Worm (Caenorhabditis elegans): ENCODE data around the gene srh-109.

DNA sequence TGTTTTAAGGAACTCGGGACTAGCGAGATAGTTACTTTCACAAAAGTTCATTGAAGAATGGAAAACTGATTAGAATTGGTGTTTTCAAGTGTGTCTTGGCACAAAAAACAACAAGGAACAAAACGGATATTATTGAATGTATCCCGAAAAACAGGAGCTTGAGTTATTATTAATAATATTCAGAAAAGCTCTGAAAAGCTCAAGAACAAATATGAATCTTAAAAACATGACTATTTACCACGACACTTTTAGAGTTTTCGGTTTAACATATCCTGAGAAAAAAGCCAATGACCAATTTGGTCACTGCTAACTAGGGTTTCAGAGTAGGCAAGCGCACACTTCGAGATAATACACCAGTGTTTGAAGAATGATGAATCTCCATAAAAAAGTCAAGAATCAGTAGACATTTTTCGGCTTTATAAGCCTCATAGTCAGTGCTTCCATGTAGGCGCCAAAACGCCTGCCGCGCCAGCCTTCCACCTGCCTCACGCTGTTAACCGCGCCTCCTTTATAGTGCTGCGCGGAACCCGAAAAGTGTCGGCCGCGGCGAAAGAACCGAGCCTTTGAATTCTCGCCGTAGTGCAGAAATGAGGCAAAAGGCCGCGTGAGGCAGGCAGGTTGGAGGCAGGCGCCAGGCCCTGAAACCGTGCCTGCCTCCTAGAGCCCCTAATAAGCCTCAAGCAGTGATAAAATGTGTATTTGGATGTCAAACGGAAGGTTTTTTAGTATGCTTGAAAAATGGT, 8.1 kb downstream of the srh-109 start, which contains the start of gene srh-236:
- TF ChIP-seq efl-1 (GFP tag; optimal IDR thresholded peaks at IDR 0.05) (no peak), bed-2 (GFP tag; IDR thresholded peaks at IDR 0.05) (no peak), egrh-3 (GFP tag; IDR thresholded peaks at IDR 0.05) (peak; percentile 45; the same call in 1 of the 2 replicates), snpc-3.4 (tag; optimal IDR thresholded peaks at IDR 0.05) (no peak), nhr-80 (tag; optimal IDR thresholded peaks at IDR 0.05) (no peak), nfyb-1 (GFP tag; IDR thresholded peaks at IDR 0.05) (no peak), snpc-4 (GFP tag; optimal IDR thresholded peaks at IDR 0.05) (no peak), snpc-4 (tag; optimal IDR thresholded peaks at IDR 0.05) (peak in 2 of 4 experiments; percentile 35), dpl-1 (GFP tag; optimal IDR thresholded peaks at IDR 0.05) (no peak)
